Worm (Caenorhabditis elegans): ENCODE measurements around the gene mex-1.

The mex-1 gene

ce11 chrII:11968275-11968674, at the start of gene mex-1:
Gene mex-1 (plus strand): TSS chrII:11968637.
- TF ChIP-seq egl-5 (tag; optimal IDR thresholded peaks at IDR 0.05) (no peak), nfya-1 (tag; optimal IDR thresholded peaks at IDR 0.05; ENCODE audit: insufficient read depth) (no peak), unc-39 (tag; optimal IDR thresholded peaks at IDR 0.05) (no peak), ama-1 (optimal IDR thresholded peaks at IDR 0.05) (no peak), fos-1 (tag; optimal IDR thresholded peaks at IDR 0.05) (no peak), nhr-43 (tag; optimal IDR thresholded peaks at IDR 0.05; ENCODE audit: poor library complexity, severe bottlenecking) (no peak), unc-62 (GFP tag; optimal IDR thresholded peaks at IDR 0.05) (no peak), hmg-11 (tag; optimal IDR thresholded peaks at IDR 0.05) (no peak), elt-2 (tag; optimal IDR thresholded peaks at IDR 0.05) (no peak), lin-39 (tag; optimal IDR thresholded peaks at IDR 0.05) (no peak), nhr-28 (tag; optimal IDR thresholded peaks at IDR 0.05) (no peak)

ce11 chrII:11922757-11923538, 45.5 kb upstream of the mex-1 start:
- TF ChIP-seq nhr-11 (tag; optimal IDR thresholded peaks at IDR 0.05) (no peak), skn-1 (tag; optimal IDR thresholded peaks at IDR 0.05) (no peak), lin-15B (tag; optimal IDR thresholded peaks at IDR 0.05) (no peak), pha-4 (tag; optimal IDR thresholded peaks at IDR 0.05) (peak; percentile 73)

ce11 chrII:11923620-11924298, 44.7 kb upstream of the mex-1 start:
- TF ChIP-seq pha-4 (tag; optimal IDR thresholded peaks at IDR 0.05) (peak; percentile 66), nhr-23 (tag; optimal IDR thresholded peaks at IDR 0.05) (no peak)

ce11 chrII:11925203-11925602, 43.2 kb upstream of the mex-1 start:
- no peak for TF ChIP-seq ceh-16 (tag; optimal IDR thresholded peaks at IDR 0.05)
- peak; percentile 59 for TF ChIP-seq pha-4 (tag; optimal IDR thresholded peaks at IDR 0.05)
- TF ChIP-seq lin-39 (tag; optimal IDR thresholded peaks at IDR 0.05), result no peak

- no peak for TF ChIP-seq nhr-28 (tag; optimal IDR thresholded peaks at IDR 0.05)
- peak; percentile 78 for TF ChIP-seq nfya-1 (tag; optimal IDR thresholded peaks at IDR 0.05; ENCODE audit: insufficient read depth)
- TF ChIP-seq lsy-12 (tag; optimal IDR thresholded peaks at IDR 0.05), result peak; percentile 25
- no peak for TF ChIP-seq nhr-76 (tag; optimal IDR thresholded peaks at IDR 0.05)
Measured at ce11 chrII:11926501-11926900, 41.9 kb upstream of the mex-1 start.

- TF ChIP-seq ceh-28 (tag; optimal IDR thresholded peaks at IDR 0.05), result no peak
- no peak for TF ChIP-seq lin-15B (tag; optimal IDR thresholded peaks at IDR 0.05)
- TF ChIP-seq mdl-1 (tag; optimal IDR thresholded peaks at IDR 0.05), result no peak
- TF ChIP-seq hmg-11 (tag; optimal IDR thresholded peaks at IDR 0.05), result no peak
- no peak for TF ChIP-seq nhr-67 (tag; optimal IDR thresholded peaks at IDR 0.05)
- no peak for TF ChIP-seq elt-1 (tag; optimal IDR thresholded peaks at IDR 0.05)
- peak; percentile 90 for TF ChIP-seq nhr-25 (tag; optimal IDR thresholded peaks at IDR 0.05)
- TF ChIP-seq nhr-12 (tag; optimal IDR thresholded peaks at IDR 0.05), result no peak
- no peak for TF ChIP-seq pha-4 (tag; optimal IDR thresholded peaks at IDR 0.05)
- no peak for TF ChIP-seq nhr-11 (tag; optimal IDR thresholded peaks at IDR 0.05)
- no peak for TF ChIP-seq ceh-16 (tag; optimal IDR thresholded peaks at IDR 0.05)
- TF ChIP-seq eor-1 (tag; optimal IDR thresholded peaks at IDR 0.05), result no peak
- peak; percentile 41 for TF ChIP-seq nhr-23 (tag; optimal IDR thresholded peaks at IDR 0.05)
- no peak for TF ChIP-seq jun-1 (tag; optimal IDR thresholded peaks at IDR 0.05)
- TF ChIP-seq ceh-82 (tag; optimal IDR thresholded peaks at IDR 0.05), result no peak
- no peak for TF ChIP-seq lin-39 (tag; optimal IDR thresholded peaks at IDR 0.05)
- peak; percentile 15 for TF ChIP-seq egl-27 (tag; optimal IDR thresholded peaks at IDR 0.05)
- no peak for TF ChIP-seq tbx-2 (tag; optimal IDR thresholded peaks at IDR 0.05)
- TF ChIP-seq nhr-237 (tag; optimal IDR thresholded peaks at IDR 0.05), result no peak
- no peak for TF ChIP-seq nhr-76 (tag; optimal IDR thresholded peaks at IDR 0.05)
- TF ChIP-seq pqm-1 (tag; optimal IDR thresholded peaks at IDR 0.05), result no peak
- TF ChIP-seq elt-2 (tag; optimal IDR thresholded peaks at IDR 0.05), result no peak
- peak; percentile 50 for TF ChIP-seq lsy-12 (tag; optimal IDR thresholded peaks at IDR 0.05)
- no peak for TF ChIP-seq sea-2 (GFP tag; optimal IDR thresholded peaks at IDR 0.05)
- no peak for TF ChIP-seq ztf-4 (tag; optimal IDR thresholded peaks at IDR 0.05)
- no peak for TF ChIP-seq fkh-2 (tag; optimal IDR thresholded peaks at IDR 0.05)
Measured at ce11 chrII:11928752-11929151, 39.7 kb upstream of the mex-1 start.

Data from whole organism, L3 larva.